Worm (Caenorhabditis elegans): Measurements from ENCODE around the gene irld-64.

ce11 chrII:2966350-2966749 is 36.0 kb upstream of the irld-64 start:
- no peak for TF ChIP-seq pqm-1 (tag; optimal IDR thresholded peaks at IDR 0.05)
- TF ChIP-seq pax-1 (tag; optimal IDR thresholded peaks at IDR 0.05), result no peak
- TF ChIP-seq pha-4 (tag; optimal IDR thresholded peaks at IDR 0.05), result no peak
- no peak for TF ChIP-seq ceh-14 (tag; optimal IDR thresholded peaks at IDR 0.05)
- no peak for TF ChIP-seq nhr-11 (tag; optimal IDR thresholded peaks at IDR 0.05)
- TF ChIP-seq mec-3 (tag; optimal IDR thresholded peaks at IDR 0.05; ENCODE audit: borderline replicate concordance), result no peak
- no peak for TF ChIP-seq sox-2 (GFP tag; IDR thresholded peaks at IDR 0.05)
- TF ChIP-seq lin-11 (tag; optimal IDR thresholded peaks at IDR 0.05), result no peak
- TF ChIP-seq T23F11.4 (GFP tag; optimal IDR thresholded peaks at IDR 0.05), result no peak
- TF ChIP-seq ztf-16 (tag; optimal IDR thresholded peaks at IDR 0.05), result no peak
- TF ChIP-seq C08G9.2 (tag; optimal IDR thresholded peaks at IDR 0.05), result no peak

Measured in whole organism, late embryonic.